Fruit fly (Drosophila melanogaster): ENCODE data around the gene CG2082.
A peak's percentile ranks its signal among the peaks of the same experiment; 100 is the strongest.

Gene CG2082

DNA sequence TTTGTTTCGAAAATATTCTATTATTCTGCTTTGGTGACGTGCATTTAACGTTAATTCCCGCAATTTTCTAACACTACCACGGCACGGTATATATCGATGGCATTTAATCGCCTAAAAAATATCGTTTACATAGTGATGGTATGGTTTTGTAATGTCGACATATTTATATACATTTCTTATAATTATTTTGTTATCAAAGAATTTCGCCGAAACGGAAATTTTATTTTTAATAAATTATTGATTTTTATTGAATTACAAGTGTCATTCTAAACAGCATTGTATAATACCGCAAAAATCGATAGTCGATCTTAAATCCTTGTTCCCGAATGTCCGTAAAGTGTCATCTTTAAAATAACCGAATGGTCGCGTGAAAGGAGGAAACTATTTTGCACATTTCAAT, 43.6 kb upstream of the CG2082 start, which contains the start of the genes Sec20 and dgrn (continued):
- TF ChIP-seq Fer3 (tag; optimal IDR thresholded peaks at IDR 0.05) = peak; percentile 56
- TF ChIP-seq nerfin-2 (GFP tag; IDR thresholded peaks at IDR 0.05; ENCODE audit: partially characterized antibody) = peak; percentile 84
- TF ChIP-seq jumu (GFP tag; optimal IDR thresholded peaks at IDR 0.05) = peak; percentile 23
- peak; percentile 92 for TF ChIP-seq Ets65A (GFP tag)
- peak; percentile 54 for TF ChIP-seq CG7556 (GFP tag; optimal IDR thresholded peaks at IDR 0.05)
- peak; percentile 43 for TF ChIP-seq Fer2 (tag; optimal IDR thresholded peaks at IDR 0.05)
- TF ChIP-seq CG13296 (GFP tag; optimal IDR thresholded peaks at IDR 0.05) = peak; percentile 38
- peak; percentile 55 for TF ChIP-seq zfh2 (GFP tag; optimal IDR thresholded peaks at IDR 0.05)
- TF ChIP-seq Optix (GFP tag; IDR thresholded peaks at IDR 0.05) = no peak
- peak; percentile 74 for TF ChIP-seq CG13424 (tag; optimal IDR thresholded peaks at IDR 0.05)
- TF ChIP-seq btn (GFP tag; optimal IDR thresholded peaks at IDR 0.05) = no peak
- TF ChIP-seq CG30403 (GFP tag; optimal IDR thresholded peaks at IDR 0.05) = peak; percentile 84
- no peak for TF ChIP-seq C15 (GFP tag; IDR thresholded peaks at IDR 0.05)
- TF ChIP-seq CG31441 (GFP tag; IDR thresholded peaks at IDR 0.05) = peak; percentile 78
- TF ChIP-seq CG9876 (GFP tag; optimal IDR thresholded peaks at IDR 0.05) = no peak
- no peak for TF ChIP-seq hth (optimal IDR thresholded peaks at IDR 0.05)
- TF ChIP-seq CG10366 (GFP tag; IDR thresholded peaks at IDR 0.05) = peak; percentile 18; the same call in 1 of the 2 replicates
- no peak; the same call in 2 of the 3 replicates for TF ChIP-seq ase (GFP tag; IDR thresholded peaks at IDR 0.05)
- TF ChIP-seq CG16815 (GFP tag; optimal IDR thresholded peaks at IDR 0.05) = peak; percentile 35
- TF ChIP-seq CG12236 (GFP tag; optimal IDR thresholded peaks at IDR 0.05) = no peak
- peak; percentile 52; the same call in 2 of the 3 replicates for TF ChIP-seq Aef1 (GFP tag; IDR thresholded peaks at IDR 0.05)
- TF ChIP-seq D19B (GFP tag; optimal IDR thresholded peaks at IDR 0.05) = peak; percentile 38
- TF ChIP-seq peb (GFP tag; IDR thresholded peaks at IDR 0.05) = no peak
- TF ChIP-seq CoRest (tag; optimal IDR thresholded peaks at IDR 0.05) = peak; percentile 82
- peak; percentile 73 for TF ChIP-seq CG6272 (GFP tag; IDR thresholded peaks at IDR 0.05)
- peak; percentile 19 for TF ChIP-seq CG11723 (GFP tag; optimal IDR thresholded peaks at IDR 0.05)
- TF ChIP-seq Mad (GFP tag; optimal IDR thresholded peaks at IDR 0.05) = peak; percentile 48
- no peak for TF ChIP-seq Dad (GFP tag; optimal IDR thresholded peaks at IDR 0.05)
- no peak for TF ChIP-seq Doc2 (GFP tag; IDR thresholded peaks at IDR 0.05)
- TF ChIP-seq bsh (GFP tag; optimal IDR thresholded peaks at IDR 0.05) = peak in 1 of 2 experiments; percentile 61
- TF ChIP-seq CG12659 (GFP tag; optimal IDR thresholded peaks at IDR 0.05) = peak; percentile 82
- no peak for TF ChIP-seq gsb-n (tag; optimal IDR thresholded peaks at IDR 0.05)
- peak; percentile 65 for TF ChIP-seq CG1602 (GFP tag; optimal IDR thresholded peaks at IDR 0.05)
- no peak for TF ChIP-seq Vsx1 (GFP tag; optimal IDR thresholded peaks at IDR 0.05)
- no peak for TF ChIP-seq abd-A (tag; optimal IDR thresholded peaks at IDR 0.05)
- no peak for TF ChIP-seq dati (GFP tag; IDR thresholded peaks at IDR 0.05)
- no peak for TF ChIP-seq Atf6 (GFP tag; IDR thresholded peaks at IDR 0.05)
- TF ChIP-seq dmrt99B (tag; optimal IDR thresholded peaks at IDR 0.05) = no peak
- TF ChIP-seq CG43689 (GFP tag; IDR thresholded peaks at IDR 0.05) = no peak
- TF ChIP-seq z (GFP tag; IDR thresholded peaks at IDR 0.05) = no peak
- TF ChIP-seq Tbp (GFP tag; optimal IDR thresholded peaks at IDR 0.05) = no peak
- TF ChIP-seq sc (optimal IDR thresholded peaks at IDR 0.05) = no peak
- peak; percentile 30 for TF ChIP-seq sc (GFP tag; optimal IDR thresholded peaks at IDR 0.05)
- TF ChIP-seq Spps (tag; optimal IDR thresholded peaks at IDR 0.05) = peak; percentile 36
- peak; percentile 69 for TF ChIP-seq E2f2 (GFP tag; IDR thresholded peaks at IDR 0.05)
- peak; percentile 74 for TF ChIP-seq Max (GFP tag; optimal IDR thresholded peaks at IDR 0.05)
- peak; percentile 18 for TF ChIP-seq Bteb2 (GFP tag; optimal IDR thresholded peaks at IDR 0.05)
- TF ChIP-seq CG14965 (GFP tag; optimal IDR thresholded peaks at IDR 0.05; ENCODE audit: borderline replicate concordance) = no peak
- peak; percentile 21 for TF ChIP-seq bab2 (GFP tag; optimal IDR thresholded peaks at IDR 0.05)
- TF ChIP-seq dysf (GFP tag; IDR thresholded peaks at IDR 0.05) = peak; percentile 46; the same call in 1 of the 3 replicates
- TF ChIP-seq salm (tag; optimal IDR thresholded peaks at IDR 0.05) = no peak
- peak; percentile 80; the same call in 1 of the 2 replicates for TF ChIP-seq ato (GFP tag; IDR thresholded peaks at IDR 0.05; ENCODE audit: partially characterized antibody)

All from whole organism, embryonic.